Worm (Caenorhabditis elegans): ENCODE measurements around the gene C30E1.4.

DNA sequence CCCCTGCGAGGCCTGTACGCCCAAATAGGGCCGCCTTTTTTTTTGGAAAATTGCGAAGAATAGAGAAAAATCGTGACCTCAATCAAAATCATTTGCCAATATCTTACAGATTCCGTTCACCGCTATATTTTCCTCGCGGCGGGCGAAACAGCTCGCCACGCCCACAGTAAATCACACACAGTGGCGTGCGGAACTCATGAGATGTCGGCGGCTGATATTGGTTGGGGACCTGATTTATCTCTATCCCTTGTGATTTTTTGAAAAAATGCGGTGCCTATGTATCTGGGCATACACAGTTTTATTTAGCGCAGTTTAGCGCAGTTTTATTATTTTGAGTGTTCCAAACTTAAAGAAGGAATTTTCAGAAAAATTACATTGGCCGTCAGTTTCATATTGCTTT, 1.6 kb downstream of the C30E1.4 start:
- TF ChIP-seq blmp-1 (tag; optimal IDR thresholded peaks at IDR 0.05): no peak
- TF ChIP-seq unc-39 (tag; optimal IDR thresholded peaks at IDR 0.05): no peak
- no peak for TF ChIP-seq ceh-39 (tag; optimal IDR thresholded peaks at IDR 0.05)
- no peak for TF ChIP-seq ceh-43 (GFP tag; optimal IDR thresholded peaks at IDR 0.05)
- no peak for TF ChIP-seq lin-13 (tag; optimal IDR thresholded peaks at IDR 0.05)
- no peak for TF ChIP-seq ztf-11 (tag; optimal IDR thresholded peaks at IDR 0.05)
- TF ChIP-seq lsy-2 (tag; optimal IDR thresholded peaks at IDR 0.05): no peak
- TF ChIP-seq nhr-28 (tag; optimal IDR thresholded peaks at IDR 0.05): no peak
- no peak for TF ChIP-seq snpc-4 (tag; optimal IDR thresholded peaks at IDR 0.05)
- TF ChIP-seq sptf-1 (tag; optimal IDR thresholded peaks at IDR 0.05): no peak

All from whole organism, mixed stage, embryonic.